Fruit fly (Drosophila melanogaster) whole organism, embryonic: ENCODE results near the gene CG3566.

Source experiments
- Ada2b ChIP-seq: fragments of 200-800 bp; sonication (Bioruptor generic); IDR thresholded peaks from 2 replicates; pipeline ENCODE4 v1.3.6; 2022; ENCODE audit warnings: missing biosample characterization, missing genetic modification characterization
- B-H1 ChIP-seq: fragments of 200-800 bp; sonication (Bioruptor generic); IDR thresholded peaks from 3 replicates; pipeline ENCODE4 v1.3.6; 2022; ENCODE audit warnings: missing biosample characterization, missing genetic modification characterization
- CG10321 ChIP-seq: fragments of 200-800 bp; sonication (Bioruptor generic); IDR thresholded peaks from 2 replicates; pipeline ENCODE4 v1.3.6; 2022; ENCODE audit warnings: missing biosample characterization, missing genetic modification characterization
- CG13775 ChIP-seq: fragments of 200-800 bp; sonication (Bioruptor generic); optimal IDR thresholded peaks from 3 replicates; lab custom pipeline; 2017; ENCODE audit warnings: missing biosample characterization, mild to moderate bottlenecking, missing genetic modification characterization
- CG1647 ChIP-seq: fragments of 200-800 bp; sonication (Bioruptor generic); optimal IDR thresholded peaks from 3 replicates; lab custom pipeline; 2016; ENCODE audit warnings: missing biosample characterization, missing genetic modification characterization
- CG17186 ChIP-seq: fragments of 200-800 bp; sonication (Bioruptor generic); optimal IDR thresholded peaks from 3 replicates; lab custom pipeline; 2017; ENCODE audit warnings: missing biosample characterization, missing genetic modification reagents, missing genetic modification characterization
- CG2678 ChIP-seq: fragments of 200-800 bp; sonication (Bioruptor generic); optimal IDR thresholded peaks from 3 replicates; lab custom pipeline; 2019; ENCODE audit warnings: missing biosample characterization, mild to moderate bottlenecking, missing genetic modification characterization, moderate library complexity
- CG31388 ChIP-seq: fragments of 200-800 bp; sonication (Bioruptor generic); optimal IDR thresholded peaks from 2 replicates; lab custom pipeline; 2016; ENCODE audit warnings: missing biosample characterization, missing genetic modification characterization
- CG31441 ChIP-seq: fragments of 200-800 bp; sonication (Bioruptor generic); IDR thresholded peaks from 2 replicates; pipeline ENCODE4 v1.3.6; 2022; ENCODE audit warnings: missing biosample characterization, missing genetic modification characterization
- CG3407 ChIP-seq: fragments of 200-800 bp; sonication (Bioruptor generic); optimal IDR thresholded peaks from 2 replicates; lab custom pipeline; 2018; ENCODE audit warnings: missing biosample characterization, mild to moderate bottlenecking, missing genetic modification characterization
- CG4617 ChIP-seq: fragments of 200-800 bp; sonication (Bioruptor generic); optimal IDR thresholded peaks from 3 replicates; lab custom pipeline; 2016; ENCODE audit warnings: missing biosample characterization, missing genetic modification characterization, borderline replicate concordance
- CG7786 ChIP-seq: fragments of 200-800 bp; sonication (Bioruptor generic); optimal IDR thresholded peaks from 2 replicates; lab custom pipeline; 2016; ENCODE audit warnings: missing biosample characterization, missing genetic modification characterization
- CG8089 ChIP-seq: fragments of 200-800 bp; sonication (Bioruptor generic); optimal IDR thresholded peaks from 3 replicates; lab custom pipeline; 2016; ENCODE audit warnings: missing biosample characterization, missing genetic modification characterization
- CG9215 ChIP-seq: fragments of 200-800 bp; sonication (Bioruptor generic); IDR thresholded peaks from 2 replicates; pipeline ENCODE4 v1.3.6; 2022; ENCODE audit warnings: missing biosample characterization, missing genetic modification characterization
- CG9727 ChIP-seq: fragments of 200-800 bp; sonication (Bioruptor generic); optimal IDR thresholded peaks from 3 replicates; lab custom pipeline; 2017; ENCODE audit warnings: missing biosample characterization, mild to moderate bottlenecking, missing genetic modification characterization
- CHES-1-like ChIP-seq: fragments of 200-800 bp; sonication (Bioruptor generic); optimal IDR thresholded peaks from 2 replicates; lab custom pipeline; 2016; ENCODE audit warnings: missing biosample characterization, missing genetic modification characterization
- Deaf1 ChIP-seq: fragments of 200-800 bp; optimal IDR thresholded peaks from 3 replicates; lab custom pipeline; 2019; ENCODE audit warnings: missing biosample characterization, mild to moderate bottlenecking, missing genetic modification characterization, moderate library complexity
- Dek ChIP-seq: fragments of 200-800 bp; sonication (Bioruptor generic); optimal IDR thresholded peaks from 3 replicates; lab custom pipeline; 2019; ENCODE audit warnings: missing biosample characterization, mild to moderate bottlenecking, missing genetic modification characterization, moderate library complexity
- Dip2 ChIP-seq: fragments of 200-800 bp; sonication (Bioruptor generic); IDR thresholded peaks from 2 replicates; pipeline ENCODE4 v1.3.6; 2022; ENCODE audit warnings: missing biosample characterization, missing genetic modification characterization
- Doc3 ChIP-seq: fragments of 200-800 bp; sonication (Bioruptor generic); IDR thresholded peaks from 3 replicates; pipeline ENCODE4 v1.3.6; 2022; ENCODE audit warnings: missing biosample characterization, missing genetic modification characterization; ENCODE audit not compliant: partially characterized antibody
- Ets97D ChIP-seq: fragments of 200-800 bp; sonication (Bioruptor generic); optimal IDR thresholded peaks from 3 replicates; lab custom pipeline; 2016; ENCODE audit warnings: missing biosample characterization, missing genetic modification characterization
- H2.0 ChIP-seq: fragments of 200-800 bp; sonication (Bioruptor generic); IDR thresholded peaks from 2 replicates; pipeline ENCODE4 v1.3.6; 2022; ENCODE audit warnings: missing biosample characterization, missing genetic modification characterization
- Hr51 ChIP-seq, 2 experiments: fragments of 200-800 bp; sonication (Bioruptor generic); optimal IDR thresholded peaks; 2 replicates in 1 of 2; 3 replicates in 1 of 2; lab custom pipeline; 2016 to 2018; ENCODE audit warnings: missing biosample characterization in 2 of 2, missing genetic modification characterization in 2 of 2, mild to moderate bottlenecking in 1 of 2, moderate library complexity in 1 of 2
- MESR4 ChIP-seq: fragments of 200-800 bp; sonication (Bioruptor generic); optimal IDR thresholded peaks from 2 replicates; lab custom pipeline; 2018; ENCODE audit warnings: missing biosample characterization, mild to moderate bottlenecking, missing genetic modification characterization, moderate library complexity
- Med ChIP-seq: fragments of 200-800 bp; sonication (Bioruptor generic); peaks from one replicate; lab custom pipeline; 2016; ENCODE audit warnings: missing biosample characterization, missing genetic modification characterization, mild to moderate bottlenecking, inconsistent platforms, moderate library complexity
- Meics ChIP-seq: fragments of 200-800 bp; sonication (Bioruptor generic); optimal IDR thresholded peaks from 2 replicates; lab custom pipeline; 2017; ENCODE audit warnings: missing biosample characterization, mild to moderate bottlenecking, missing genetic modification characterization
- NfI ChIP-seq: fragments of 200-800 bp; sonication (Bioruptor generic); optimal IDR thresholded peaks from 3 replicates; lab custom pipeline; 2018; ENCODE audit warnings: missing biosample characterization, mild to moderate bottlenecking, missing genetic modification characterization, moderate library complexity
- Oli ChIP-seq: fragments of 200-800 bp; sonication (Bioruptor generic); optimal IDR thresholded peaks from 2 replicates; lab custom pipeline; 2018; ENCODE audit warnings: missing biosample characterization, mild to moderate bottlenecking, missing genetic modification characterization, moderate library complexity
- Opbp ChIP-seq: fragments of 200-800 bp; sonication (Bioruptor generic); IDR thresholded peaks from 3 replicates; pipeline ENCODE4 v1.3.6; 2022; ENCODE audit warnings: missing biosample characterization, missing genetic modification characterization; ENCODE audit not compliant: partially characterized antibody
- Sox102F ChIP-seq: fragments of 200-800 bp; sonication (Bioruptor generic); optimal IDR thresholded peaks from 2 replicates; lab custom pipeline; 2018; ENCODE audit warnings: missing biosample characterization, mild to moderate bottlenecking, missing genetic modification characterization, moderate library complexity
- Ssrp ChIP-seq: fragments of 200-800 bp; sonication (Bioruptor generic); optimal IDR thresholded peaks from 2 replicates; lab custom pipeline; 2018; ENCODE audit warnings: missing biosample characterization, mild to moderate bottlenecking, missing genetic modification characterization, moderate library complexity
- Taf1 ChIP-seq: fragments of 200-800 bp; sonication (Bioruptor generic); IDR thresholded peaks from 2 replicates; pipeline ENCODE4 v1.3.6; 2022; ENCODE audit warnings: missing biosample characterization, missing genetic modification characterization
- ab ChIP-seq: fragments of 200-800 bp; sonication (Bioruptor generic); optimal IDR thresholded peaks from 2 replicates; lab custom pipeline; 2016; ENCODE audit warnings: missing biosample characterization, missing genetic modification characterization
- bab2 ChIP-seq: fragments of 200-800 bp; sonication (Bioruptor generic); optimal IDR thresholded peaks from 2 replicates; lab custom pipeline; 2016; ENCODE audit warnings: missing biosample characterization, missing genetic modification characterization
- br ChIP-seq: fragments of >200 bp; optimal IDR thresholded peaks from 2 replicates; lab custom pipeline; 2017
- croc ChIP-seq: fragments of 200-800 bp; sonication (Bioruptor generic); conservative IDR thresholded peaks from 3 replicates; pipeline ENCODE4 v1.3.6; 2022; ENCODE audit warnings: missing biosample characterization, missing genetic modification characterization
- crol ChIP-seq: fragments of 200-800 bp; sonication (Bioruptor generic); IDR thresholded peaks from 2 replicates; pipeline ENCODE4 v1.3.6; 2022; ENCODE audit warnings: missing biosample characterization, missing genetic modification characterization
- dan ChIP-seq: fragments of 200-800 bp; sonication (Bioruptor generic); IDR thresholded peaks from 2 replicates; pipeline ENCODE4 v1.3.6; 2022; ENCODE audit warnings: missing biosample characterization, missing genetic modification characterization
- dm ChIP-seq: fragments of 200-800 bp; sonication (Bioruptor generic); optimal IDR thresholded peaks from 3 replicates; lab custom pipeline; 2016; ENCODE audit warnings: missing biosample characterization, missing genetic modification characterization
- dmrt11E ChIP-seq: fragments of 200-800 bp; sonication (Bioruptor generic); optimal IDR thresholded peaks from 3 replicates; lab custom pipeline; 2018; ENCODE audit warnings: missing biosample characterization, mild to moderate bottlenecking, missing genetic modification characterization, moderate library complexity
- ems ChIP-seq: fragments of 200-800 bp; sonication (Bioruptor generic); optimal IDR thresholded peaks from 3 replicates; lab custom pipeline; 2016; ENCODE audit warnings: missing biosample characterization, missing genetic modification characterization
- fd3F ChIP-seq: fragments of 200-800 bp; sonication (Bioruptor generic); optimal IDR thresholded peaks from 2 replicates; lab custom pipeline; 2018; ENCODE audit warnings: missing biosample characterization, mild to moderate bottlenecking, missing genetic modification characterization, moderate library complexity
- gro ChIP-seq: fragments of 200-800 bp; sonication (Bioruptor generic); optimal IDR thresholded peaks from 2 replicates; lab custom pipeline; 2016; ENCODE audit warnings: missing biosample characterization, missing genetic modification characterization
- hb ChIP-seq: fragments of 200-800 bp; sonication (Bioruptor generic); IDR thresholded peaks from 3 replicates; pipeline ENCODE4 v1.3.6; 2022; ENCODE audit warnings: missing biosample characterization, missing genetic modification characterization; ENCODE audit not compliant: partially characterized antibody
- jumu ChIP-seq: fragments of 200-800 bp; sonication (Bioruptor generic); optimal IDR thresholded peaks from 3 replicates; lab custom pipeline; 2016; ENCODE audit warnings: missing biosample characterization, missing genetic modification characterization
- run ChIP-seq: fragments of 200-800 bp; sonication (Bioruptor generic); optimal IDR thresholded peaks from 3 replicates; lab custom pipeline; 2018; ENCODE audit warnings: missing biosample characterization, mild to moderate bottlenecking, missing genetic modification characterization
- sd ChIP-seq: fragments of 200-800 bp; sonication (Bioruptor generic); optimal IDR thresholded peaks from 3 replicates; lab custom pipeline; 2018; ENCODE audit warnings: missing biosample characterization, mild to moderate bottlenecking, missing genetic modification characterization, moderate library complexity
- sima ChIP-seq: fragments of 200-800 bp; sonication (Bioruptor generic); optimal IDR thresholded peaks from 2 replicates; lab custom pipeline; 2016; ENCODE audit warnings: missing biosample characterization, missing genetic modification characterization
- wdn ChIP-seq: fragments of 200-800 bp; sonication (Bioruptor generic); IDR thresholded peaks from 2 replicates; pipeline ENCODE4 v1.3.6; 2022; ENCODE audit warnings: missing biosample characterization, missing genetic modification characterization
- zf30C ChIP-seq: fragments of 200-800 bp; sonication (Bioruptor generic); optimal IDR thresholded peaks from 3 replicates; lab custom pipeline; 2018; ENCODE audit warnings: missing biosample characterization, mild to moderate bottlenecking, missing genetic modification characterization
- zfh1 ChIP-seq: fragments of 200-800 bp; sonication (Bioruptor generic); IDR thresholded peaks from 3 replicates; pipeline ENCODE4 v1.3.6; 2022; ENCODE audit warnings: missing biosample characterization, missing genetic modification characterization

Gene CG3566

DNA sequence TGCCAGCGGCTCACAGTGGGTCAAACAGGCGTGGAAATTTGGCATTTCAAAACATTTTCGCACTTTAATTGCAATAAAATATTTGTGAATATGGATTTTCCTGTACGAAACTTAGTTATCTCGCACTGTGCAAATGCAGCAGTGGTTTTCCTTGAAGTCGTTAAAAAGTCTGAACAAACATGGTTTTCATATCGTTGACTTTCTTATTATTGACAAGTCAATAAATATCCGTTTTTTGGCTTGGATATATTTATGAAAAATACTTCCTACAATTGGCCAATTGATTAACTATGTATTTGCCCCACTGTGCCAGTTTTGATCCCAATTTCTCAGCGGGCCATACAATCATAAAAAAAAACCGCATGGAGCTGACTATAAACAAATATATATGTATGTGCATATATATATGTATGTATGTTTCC is 11.1 kb downstream of the CG3566 start (continued):
- peak; percentile 94 for TF ChIP-seq croc (GFP tag; lab: Robert Waterston, UW)
- peak; percentile 94 for TF ChIP-seq zfh1
- TF ChIP-seq bab2 (GFP tag; lab: Kevin White, UChicago), result peak; percentile 95
- peak; percentile 87 for TF ChIP-seq sd
- TF ChIP-seq CG17186 (GFP tag; lab: Kevin White, UChicago), result peak; percentile 87
- TF ChIP-seq Ets97D (GFP tag; lab: Kevin White, UChicago), result peak; percentile 84
- peak; percentile 93 for TF ChIP-seq CG3407
- TF ChIP-seq fd3F, result peak; percentile 93
- peak; percentile 87 for TF ChIP-seq dm (GFP tag; lab: Kevin White, UChicago)
- no peak for TF ChIP-seq Doc3 (GFP tag; lab: Robert Waterston, UW)
- TF ChIP-seq CHES-1-like (GFP tag; lab: Kevin White, UChicago), result peak; percentile 91
- peak; percentile 76 for TF ChIP-seq Deaf1 (tag; lab: Kevin White, UChicago)
- TF ChIP-seq dmrt11E (tag; lab: Kevin White, UChicago), result peak; percentile 90
- peak; percentile 88 for TF ChIP-seq CG9215 (GFP tag; lab: Robert Waterston, UW)
- peak; percentile 45; the same call in 1 of the 2 replicates for TF ChIP-seq crol (GFP tag; lab: Robert Waterston, UW)
- TF ChIP-seq jumu, result peak; percentile 96
- peak; percentile 95 for TF ChIP-seq CG7786 (GFP tag; lab: Kevin White, UChicago)
- TF ChIP-seq dan (GFP tag; lab: Robert Waterston, UW), result peak; percentile 47; the same call in 1 of the 2 replicates
- TF ChIP-seq Sox102F (GFP tag; lab: Kevin White, UChicago), result peak; percentile 99
- TF ChIP-seq ems (GFP tag; lab: Kevin White, UChicago), result peak; percentile 96
- peak; percentile 93 for TF ChIP-seq B-H1 (GFP tag; lab: Robert Waterston, UW)
- peak; percentile 88 for TF ChIP-seq H2.0 (GFP tag; lab: Robert Waterston, UW)
- peak; percentile 95 for TF ChIP-seq Meics
- TF ChIP-seq sima (GFP tag; lab: Kevin White, UChicago), result peak; percentile 81
- peak; percentile 94 for TF ChIP-seq NfI (GFP tag; lab: Kevin White, UChicago)
- peak; percentile 67 for TF ChIP-seq CG10321 (GFP tag; lab: Robert Waterston, UW)
- TF ChIP-seq Taf1 (GFP tag; lab: Robert Waterston, UW), result peak; percentile 69
- peak; percentile 93 for TF ChIP-seq Ada2b (GFP tag; lab: Robert Waterston, UW)
- TF ChIP-seq Ssrp (tag; lab: Kevin White, UChicago), result peak; percentile 97
- 0 out of 3 replicates have a peak, but pooled peaks have one; percentile 36 for TF ChIP-seq hb
- TF ChIP-seq Oli (tag; lab: Kevin White, UChicago), result peak; percentile 99
- peak; percentile 94 for TF ChIP-seq CG13775
- TF ChIP-seq zf30C, result no peak
- TF ChIP-seq Dip2 (GFP tag; lab: Robert Waterston, UW), result peak; percentile 65
- TF ChIP-seq CG31441 (GFP tag; lab: Robert Waterston, UW), result peak; percentile 96
- TF ChIP-seq wdn (GFP tag; lab: Robert Waterston, UW), result peak; percentile 91
- peak; percentile 95 for TF ChIP-seq CG8089 (GFP tag; lab: Kevin White, UChicago)
- TF ChIP-seq Opbp (GFP tag; lab: Robert Waterston, UW), result no peak
- peak; percentile 90 to 99 for TF ChIP-seq Hr51 (GFP tag; optimal IDR thresholded peaks at IDR 0.05; lab: Kevin White, UChicago)
- peak; percentile 97 for TF ChIP-seq CG2678 (tag; lab: Kevin White, UChicago)
- peak; percentile 95 for TF ChIP-seq run
- TF ChIP-seq CG4617, result peak; percentile 87
- peak; percentile 99 for TF ChIP-seq Med (GFP tag; lab: Kevin White, UChicago)
- peak; percentile 90 for TF ChIP-seq Dek (tag; lab: Kevin White, UChicago)
- TF ChIP-seq CG1647, result peak; percentile 93
- TF ChIP-seq gro (GFP tag; lab: Kevin White, UChicago), result peak; percentile 88
- peak; percentile 96 for TF ChIP-seq CG9727 (GFP tag; lab: Kevin White, UChicago)
- TF ChIP-seq CG31388 (GFP tag; lab: Kevin White, UChicago), result peak; percentile 90
- TF ChIP-seq ab (GFP tag; lab: Kevin White, UChicago), result peak; percentile 92
- no peak for TF ChIP-seq br (lab: Kevin White, UChicago)
- TF ChIP-seq MESR4, result peak; percentile 26
